Worm (Caenorhabditis elegans): ENCODE data around the gene scd-2.
A peak's percentile ranks its signal among the peaks of the same experiment; 100 is the strongest.

Gene scd-2

ce11 chrV:6658765-6659164 is 25.7 kb downstream of the scd-2 start (continued):
- no peak for TF ChIP-seq saeg-2 (GFP tag; IDR thresholded peaks at IDR 0.05)

ce11 chrV:6659533-6659932 is 26.5 kb downstream of the scd-2 start:
- peak; percentile 92 for TF ChIP-seq aha-1 (tag)
- TF ChIP-seq ces-1 (GFP tag; optimal IDR thresholded peaks at IDR 0.05), result no peak

- no peak for TF ChIP-seq D1046.2 (GFP tag; IDR thresholded peaks at IDR 0.05)
- TF ChIP-seq hlh-11 (tag; optimal IDR thresholded peaks at IDR 0.05), result no peak
- no peak for TF ChIP-seq cey-2 (tag; optimal IDR thresholded peaks at IDR 0.05; ENCODE audit: borderline replicate concordance, insufficient read depth)
- peak; percentile 5 for TF ChIP-seq mes-2 (tag; optimal IDR thresholded peaks at IDR 0.05; ENCODE audit: poor library complexity, severe bottlenecking)
- no peak for TF ChIP-seq set-16 (GFP tag; IDR thresholded peaks at IDR 0.05)
- no peak for TF ChIP-seq ctbp-1 (GFP tag; IDR thresholded peaks at IDR 0.05)
- no peak for TF ChIP-seq F44E2.7 (GFP tag; IDR thresholded peaks at IDR 0.05)
- TF ChIP-seq Y48G9A.11 (GFP tag; IDR thresholded peaks at IDR 0.05), result no peak
- TF ChIP-seq lin-13 (GFP tag; optimal IDR thresholded peaks at IDR 0.05), result no peak
- TF ChIP-seq nhr-48 (tag; optimal IDR thresholded peaks at IDR 0.05), result peak; percentile 15
- peak; percentile 23 for TF ChIP-seq nhr-102 (tag; optimal IDR thresholded peaks at IDR 0.05)
- no peak for TF ChIP-seq duxl-1 (tag; optimal IDR thresholded peaks at IDR 0.05; ENCODE audit: poor library complexity)
- no peak for TF ChIP-seq madf-5 (GFP tag; IDR thresholded peaks at IDR 0.05)
- no peak for TF ChIP-seq ceh-28 (tag; optimal IDR thresholded peaks at IDR 0.05)
- no peak for TF ChIP-seq dmd-8 (GFP tag; IDR thresholded peaks at IDR 0.05)
- peak in 1 of 2 experiments; percentile 12 for TF ChIP-seq lsy-2 (tag; optimal IDR thresholded peaks at IDR 0.05)
- no peak for TF ChIP-seq lim-7 (GFP tag; IDR thresholded peaks at IDR 0.05)
- TF ChIP-seq unc-62 (GFP tag; optimal IDR thresholded peaks at IDR 0.05 in 1 of 2), result no peak
- no peak for TF ChIP-seq unc-62 (tag; optimal IDR thresholded peaks at IDR 0.05)
- peak; percentile 61 for TF ChIP-seq ces-1 (GFP tag; optimal IDR thresholded peaks at IDR 0.05)
- TF ChIP-seq attf-4 (tag; optimal IDR thresholded peaks at IDR 0.05), result no peak
- no peak for TF ChIP-seq ceh-32 (tag; optimal IDR thresholded peaks at IDR 0.05; ENCODE audit: poor library complexity)
Measured at ce11 chrV:6661658-6662057, 28.6 kb downstream of the scd-2 start.

ce11 chrV:6662505-6662904 is 29.5 kb downstream of the scd-2 start:
- 0 out of 2 replicates have a peak, but pooled peaks have one; percentile 14 for TF ChIP-seq lin-29 (GFP tag; IDR thresholded peaks at IDR 0.05)
- peak; percentile 94 for TF ChIP-seq aha-1 (tag)
- no peak for TF ChIP-seq vab-7 (GFP tag; IDR thresholded peaks at IDR 0.05)
- no peak for TF ChIP-seq mes-2 (tag; optimal IDR thresholded peaks at IDR 0.05; ENCODE audit: poor library complexity, severe bottlenecking)
- TF ChIP-seq saeg-2 (GFP tag; IDR thresholded peaks at IDR 0.05), result no peak
- TF ChIP-seq mdl-1 (tag; optimal IDR thresholded peaks at IDR 0.05), result no peak
- no peak for TF ChIP-seq snpc-1.2 (GFP tag; IDR thresholded peaks at IDR 0.05)
- TF ChIP-seq Y5F2A.4 (GFP tag; optimal IDR thresholded peaks at IDR 0.05), result no peak
- TF ChIP-seq egl-43 (GFP tag; IDR thresholded peaks at IDR 0.05), result 0 out of 2 replicates have a peak, but pooled peaks have one; percentile 12
- no peak for TF ChIP-seq nhr-42 (GFP tag; IDR thresholded peaks at IDR 0.05)

DNA sequence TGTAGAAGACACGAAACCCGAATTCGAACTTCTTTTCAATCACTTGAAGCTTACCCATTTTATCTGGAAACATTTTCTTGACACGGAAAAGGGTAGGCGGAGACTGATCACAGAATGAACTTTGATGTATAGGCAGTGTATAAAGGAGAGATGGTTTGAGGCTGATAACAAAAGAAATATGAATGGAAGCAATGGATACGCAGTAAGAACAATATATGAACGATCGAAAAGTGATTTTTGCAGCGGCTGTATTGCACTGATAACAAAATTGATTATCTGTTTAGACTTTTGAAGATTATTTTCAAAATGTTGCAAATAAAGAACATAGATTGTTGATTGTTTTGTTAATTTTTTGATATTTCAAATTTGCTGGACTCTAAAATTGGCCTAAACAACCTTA is 32.7 kb downstream of the scd-2 start, which contains the start of gene pmp-5:
pmp-5 (minus strand) TSS at position 63 of the 400 bp plus-strand sequence.
- TF ChIP-seq saeg-2 (GFP tag; IDR thresholded peaks at IDR 0.05), result peak; percentile 60; the same call in 1 of the 2 replicates
- no peak for TF ChIP-seq ztf-11 (tag; optimal IDR thresholded peaks at IDR 0.05)
- TF ChIP-seq hif-1 (tag; optimal IDR thresholded peaks at IDR 0.05), result peak in 1 of 2 experiments; percentile 58
- no peak for TF ChIP-seq nhr-237 (tag; optimal IDR thresholded peaks at IDR 0.05)
- no peak for TF ChIP-seq tag-97 (GFP tag; IDR thresholded peaks at IDR 0.05)
- no peak for TF ChIP-seq ZK546.5 (tag; optimal IDR thresholded peaks at IDR 0.05)
- peak; percentile 83 for TF ChIP-seq pqm-1 (tag; optimal IDR thresholded peaks at IDR 0.05)
- no peak for TF ChIP-seq ctbp-1 (GFP tag; IDR thresholded peaks at IDR 0.05)
- no peak for TF ChIP-seq spr-1 (tag; optimal IDR thresholded peaks at IDR 0.05)
- peak; percentile 56; the same call in 1 of the 2 replicates for TF ChIP-seq lin-1 (GFP tag; IDR thresholded peaks at IDR 0.05)
- no peak for TF ChIP-seq snpc-4 (tag; optimal IDR thresholded peaks at IDR 0.05)
- TF ChIP-seq aha-1 (tag), result no peak
- no peak for TF ChIP-seq nhr-76 (tag; optimal IDR thresholded peaks at IDR 0.05)
- no peak for TF ChIP-seq lin-13 (GFP tag; optimal IDR thresholded peaks at IDR 0.05)
- no peak for TF ChIP-seq nhr-6 (tag; optimal IDR thresholded peaks at IDR 0.05)
- peak; percentile 66 for TF ChIP-seq php-3 (GFP tag; IDR thresholded peaks at IDR 0.05)
- peak; percentile 86 for TF ChIP-seq nhr-28 (tag; optimal IDR thresholded peaks at IDR 0.05)
- TF ChIP-seq nhr-77 (tag; optimal IDR thresholded peaks at IDR 0.05), result peak; percentile 17
- peak in 1 of 2 experiments; percentile 88 for TF ChIP-seq unc-62 (GFP tag; optimal IDR thresholded peaks at IDR 0.05 in 1 of 2)
- no peak for TF ChIP-seq unc-62 (tag; optimal IDR thresholded peaks at IDR 0.05)
